Fruit fly (Drosophila melanogaster) whole organism, embryonic: ENCODE results near the gene CG43062.

Source experiments
- CG10274 ChIP-seq: fragments of 200-800 bp; sonication (Bioruptor generic); optimal IDR thresholded peaks from 3 replicates; lab custom pipeline; 2017; ENCODE audit warnings: missing biosample characterization, mild to moderate bottlenecking, missing genetic modification characterization
- CG13287 ChIP-seq: fragments of 200-800 bp; sonication (Bioruptor generic); IDR thresholded peaks from 2 replicates; pipeline ENCODE4 v1.3.6; 2022; ENCODE audit warnings: missing biosample characterization, missing genetic modification characterization; ENCODE audit not compliant: partially characterized antibody
- CG13424 ChIP-seq: fragments of 200-800 bp; sonication (Bioruptor generic); optimal IDR thresholded peaks from 2 replicates; lab custom pipeline; 2019; ENCODE audit warnings: missing biosample characterization, mild to moderate bottlenecking, missing genetic modification characterization, moderate library complexity
- CG14710 ChIP-seq: fragments of 200-800 bp; sonication (Bioruptor generic); optimal IDR thresholded peaks from 3 replicates; lab custom pipeline; 2019; ENCODE audit warnings: missing biosample characterization, mild to moderate bottlenecking, missing genetic modification characterization, moderate library complexity
- CG15479 ChIP-seq: fragments of 200-800 bp; sonication (Bioruptor generic); optimal IDR thresholded peaks from 3 replicates; lab custom pipeline; 2019; ENCODE audit warnings: missing biosample characterization, mild to moderate bottlenecking, missing genetic modification characterization, moderate library complexity
- CG17186 ChIP-seq: fragments of 200-800 bp; sonication (Bioruptor generic); optimal IDR thresholded peaks from 3 replicates; lab custom pipeline; 2017; ENCODE audit warnings: missing biosample characterization, missing genetic modification reagents, missing genetic modification characterization
- CG17385 ChIP-seq: fragments of 200-800 bp; sonication (Bioruptor generic); optimal IDR thresholded peaks from 3 replicates; lab custom pipeline; 2018; ENCODE audit warnings: missing biosample characterization, mild to moderate bottlenecking, missing genetic modification characterization
- CG17829 ChIP-seq: fragments of 200-800 bp; optimal IDR thresholded peaks from 2 replicates; lab custom pipeline; 2019; ENCODE audit warnings: missing biosample characterization, mild to moderate bottlenecking, missing genetic modification characterization, moderate library complexity
- CG17912 ChIP-seq: fragments of 200-800 bp; sonication (Bioruptor generic); optimal IDR thresholded peaks from 2 replicates; lab custom pipeline; 2018; ENCODE audit warnings: missing biosample characterization, mild to moderate bottlenecking, missing genetic modification characterization
- CG30020 ChIP-seq: fragments of 200-800 bp; optimal IDR thresholded peaks from 2 replicates; lab custom pipeline; 2019; ENCODE audit warnings: missing biosample characterization, mild to moderate bottlenecking, missing genetic modification characterization, moderate library complexity
- CG34376 ChIP-seq: fragments of 200-800 bp; sonication (Bioruptor generic); optimal IDR thresholded peaks from 2 replicates; lab custom pipeline; 2018; ENCODE audit warnings: missing biosample characterization, mild to moderate bottlenecking, missing genetic modification characterization
- CG4617 ChIP-seq: fragments of 200-800 bp; sonication (Bioruptor generic); optimal IDR thresholded peaks from 3 replicates; lab custom pipeline; 2016; ENCODE audit warnings: missing biosample characterization, missing genetic modification characterization, borderline replicate concordance
- CG4707 ChIP-seq: fragments of 200-800 bp; sonication (Bioruptor generic); optimal IDR thresholded peaks from 2 replicates; lab custom pipeline; 2018; ENCODE audit warnings: missing biosample characterization, mild to moderate bottlenecking, missing genetic modification characterization, moderate library complexity
- Chrac-16 ChIP-seq: fragments of 200-800 bp; sonication (Bioruptor generic); optimal IDR thresholded peaks from 3 replicates; lab custom pipeline; 2016; ENCODE audit warnings: missing biosample characterization, missing genetic modification characterization
- Ets65A ChIP-seq: fragments of 200-800 bp; sonication (Bioruptor generic); peaks from one replicate; lab custom pipeline; 2016; ENCODE audit warnings: missing biosample characterization, missing genetic modification characterization
- Ets97D ChIP-seq: fragments of 200-800 bp; sonication (Bioruptor generic); optimal IDR thresholded peaks from 3 replicates; lab custom pipeline; 2016; ENCODE audit warnings: missing biosample characterization, missing genetic modification characterization
- GATAe ChIP-seq: fragments of 200-800 bp; sonication (Bioruptor generic); conservative IDR thresholded peaks from 2 replicates; pipeline ENCODE4 v1.3.6; 2022; ENCODE audit warnings: missing biosample characterization, missing genetic modification characterization
- Opbp ChIP-seq: fragments of 200-800 bp; sonication (Bioruptor generic); IDR thresholded peaks from 3 replicates; pipeline ENCODE4 v1.3.6; 2022; ENCODE audit warnings: missing biosample characterization, missing genetic modification characterization; ENCODE audit not compliant: partially characterized antibody
- Poxn ChIP-seq: fragments of 200-800 bp; sonication (Bioruptor generic); IDR thresholded peaks from 2 replicates; pipeline ENCODE4 v1.3.6; 2022; ENCODE audit warnings: missing biosample characterization, missing genetic modification characterization
- Ravus ChIP-seq: fragments of 200-800 bp; sonication (Bioruptor generic); IDR thresholded peaks from 2 replicates; pipeline ENCODE4 v1.3.6; 2022; ENCODE audit warnings: missing biosample characterization, missing genetic modification characterization
- Sin3A ChIP-seq: fragments of >200 bp; optimal IDR thresholded peaks from 2 replicates; lab custom pipeline; 2018
- Sry-δ ChIP-seq: fragments of 200-800 bp; sonication (Bioruptor generic); optimal IDR thresholded peaks from 2 replicates; lab custom pipeline; 2016; ENCODE audit warnings: missing biosample characterization, missing genetic modification characterization
- Trl ChIP-seq, 3 experiments: fragments of >200 bp in 2 of 3; fragments of 200-800 bp in 1 of 3; sonication (Bioruptor generic) in 1 of 3; optimal IDR thresholded peaks; 2 replicates in 1 of 3; 3 replicates in 2 of 3; lab custom pipeline; 2016 to 2017; ENCODE audit warnings: missing biosample characterization in 1 of 3, missing genetic modification characterization in 1 of 3
- aop ChIP-seq: fragments of 200-800 bp; sonication (Bioruptor generic); IDR thresholded peaks from 2 replicates; pipeline ENCODE4 v1.3.6; 2022; ENCODE audit warnings: missing biosample characterization, missing genetic modification characterization
- ato ChIP-seq: fragments of 200-800 bp; sonication (Bioruptor generic); IDR thresholded peaks from 2 replicates; pipeline ENCODE4 v1.3.6; 2022; ENCODE audit warnings: missing biosample characterization, missing genetic modification characterization; ENCODE audit not compliant: partially characterized antibody
- bbx ChIP-seq: fragments of 200-800 bp; sonication (Bioruptor generic); IDR thresholded peaks from 2 replicates; pipeline ENCODE4 v1.3.6; 2022; ENCODE audit warnings: missing biosample characterization, missing genetic modification characterization; ENCODE audit not compliant: partially characterized antibody
- bigmax ChIP-seq: fragments of 200-800 bp; sonication (Bioruptor generic); optimal IDR thresholded peaks from 2 replicates; lab custom pipeline; 2018; ENCODE audit warnings: missing biosample characterization, mild to moderate bottlenecking, missing genetic modification characterization
- chn ChIP-seq: fragments of 200-800 bp; sonication (Bioruptor generic); optimal IDR thresholded peaks from 2 replicates; lab custom pipeline; 2016; ENCODE audit warnings: missing biosample characterization, missing genetic modification characterization
- dm ChIP-seq: fragments of 200-800 bp; sonication (Bioruptor generic); optimal IDR thresholded peaks from 3 replicates; lab custom pipeline; 2016; ENCODE audit warnings: missing biosample characterization, missing genetic modification characterization
- dpn ChIP-seq, 2 experiments: fragments of 200-800 bp; sonication (Bioruptor generic); optimal IDR thresholded peaks; 3 replicates each; lab custom pipeline; 2016; ENCODE audit warnings: missing biosample characterization in 2 of 2, missing genetic modification characterization in 2 of 2
- ewg ChIP-seq: fragments of 200-800 bp; sonication (Bioruptor generic); optimal IDR thresholded peaks from 3 replicates; lab custom pipeline; 2017; ENCODE audit warnings: mild to moderate bottlenecking, missing biosample characterization, missing genetic modification reagents, missing genetic modification characterization
- fd102C ChIP-seq: fragments of 200-800 bp; sonication (Bioruptor generic); optimal IDR thresholded peaks from 2 replicates; lab custom pipeline; 2018; ENCODE audit warnings: missing biosample characterization, mild to moderate bottlenecking, missing genetic modification characterization, moderate library complexity
- her ChIP-seq: fragments of 200-800 bp; sonication (Bioruptor generic); optimal IDR thresholded peaks from 2 replicates; lab custom pipeline; 2016; ENCODE audit warnings: missing biosample characterization, missing genetic modification characterization
- ind ChIP-seq: fragments of 200-800 bp; sonication (Bioruptor generic); optimal IDR thresholded peaks from 3 replicates; lab custom pipeline; 2016; ENCODE audit warnings: missing biosample characterization, missing genetic modification characterization
- insv ChIP-seq, 2 experiments: fragments of 200-800 bp; sonication (Bioruptor generic); optimal IDR thresholded peaks; 3 replicates each; lab custom pipeline; 2016 to 2018; ENCODE audit warnings: missing biosample characterization in 2 of 2, missing genetic modification characterization in 2 of 2
- kay ChIP-seq: fragments of 200-800 bp; sonication (Bioruptor generic); optimal IDR thresholded peaks from 2 replicates; lab custom pipeline; 2016; ENCODE audit warnings: missing biosample characterization, missing genetic modification characterization
- lab ChIP-seq: fragments of 200-800 bp; sonication (Bioruptor generic); optimal IDR thresholded peaks from 3 replicates; lab custom pipeline; 2017; ENCODE audit warnings: missing biosample characterization, missing genetic modification characterization, mild to moderate bottlenecking, moderate library complexity, missing genetic modification reagents
- maf-S ChIP-seq: fragments of 200-800 bp; sonication (Bioruptor generic); optimal IDR thresholded peaks from 2 replicates; lab custom pipeline; 2016; ENCODE audit warnings: missing biosample characterization, missing genetic modification characterization
- mld ChIP-seq: fragments of 200-800 bp; sonication (Bioruptor generic); IDR thresholded peaks from 3 replicates; pipeline ENCODE4 v1.3.6; 2022; ENCODE audit warnings: missing biosample characterization, missing genetic modification characterization; ENCODE audit not compliant: partially characterized antibody
- nmo ChIP-seq: fragments of 200-800 bp; sonication (Bioruptor generic); optimal IDR thresholded peaks from 2 replicates; lab custom pipeline; 2018; ENCODE audit warnings: missing biosample characterization, mild to moderate bottlenecking, missing genetic modification characterization, moderate library complexity
- sens ChIP-seq: fragments of 200-800 bp; sonication (Bioruptor generic); peaks from one replicate; lab custom pipeline; 2016; ENCODE audit warnings: missing biosample characterization, missing genetic modification characterization
- sna ChIP-seq: fragments of 200-800 bp; sonication (Bioruptor generic); IDR thresholded peaks from 2 replicates; pipeline ENCODE4 v1.3.6; 2022; ENCODE audit warnings: missing biosample characterization, missing genetic modification characterization; ENCODE audit not compliant: partially characterized antibody
- stwl ChIP-seq: fragments of 200-800 bp; sonication (Bioruptor generic); optimal IDR thresholded peaks from 3 replicates; lab custom pipeline; 2018; ENCODE audit warnings: missing biosample characterization, mild to moderate bottlenecking, missing genetic modification characterization, moderate library complexity
- tna ChIP-seq: fragments of 200-800 bp; sonication (Bioruptor generic); IDR thresholded peaks from 2 replicates; pipeline ENCODE4 v1.3.6; 2022; ENCODE audit warnings: missing biosample characterization, missing genetic modification characterization; ENCODE audit not compliant: partially characterized antibody
- trem ChIP-seq: fragments of 200-800 bp; optimal IDR thresholded peaks from 3 replicates; lab custom pipeline; 2019; ENCODE audit warnings: missing biosample characterization, mild to moderate bottlenecking, missing genetic modification characterization, moderate library complexity
- trh ChIP-seq: fragments of 200-800 bp; sonication (Bioruptor generic); optimal IDR thresholded peaks from 2 replicates; lab custom pipeline; 2016; ENCODE audit warnings: missing biosample characterization, missing genetic modification characterization
- tup ChIP-seq: fragments of 200-800 bp; sonication (Bioruptor generic); optimal IDR thresholded peaks from 2 replicates; lab custom pipeline; 2016; ENCODE audit warnings: missing biosample characterization, mild to moderate bottlenecking, missing genetic modification characterization, moderate library complexity
- twi ChIP-seq: fragments of 200-800 bp; optimal IDR thresholded peaks from 2 replicates; lab custom pipeline; 2019; ENCODE audit warnings: missing biosample characterization, mild to moderate bottlenecking, missing genetic modification characterization, moderate library complexity
- tx ChIP-seq: fragments of 200-800 bp; sonication (Bioruptor generic); optimal IDR thresholded peaks from 2 replicates; lab custom pipeline; 2016; ENCODE audit warnings: missing biosample characterization, missing genetic modification characterization
- wdn ChIP-seq: fragments of 200-800 bp; sonication (Bioruptor generic); IDR thresholded peaks from 2 replicates; pipeline ENCODE4 v1.3.6; 2022; ENCODE audit warnings: missing biosample characterization, missing genetic modification characterization

Gene CG43062

dm6 chr3R:11741730-11742203 lies 8.4 kb upstream of the CG43062 start, which contains the start of the genes Blm and CG14722 (continued):
- TF ChIP-seq CG13424 (no peak), CG15479 (no peak), CG17186 (GFP tag; lab: Kevin White, UChicago) (peak; percentile 57), stwl (tag; lab: Kevin White, UChicago) (peak; percentile 34), CG30020 (tag; lab: Kevin White, UChicago) (peak; percentile 45), lab (GFP tag; lab: Kevin White, UChicago) (no peak), tx (GFP tag; lab: Kevin White, UChicago) (no peak), Ets97D (peak; percentile 22), Chrac-16 (GFP tag; lab: Kevin White, UChicago) (no peak), ewg (GFP tag; lab: Kevin White, UChicago) (no peak), Sin3A (lab: Kevin White, UChicago) (peak; percentile 47), CG17829 (tag; lab: Kevin White, UChicago) (peak; percentile 25), aop (GFP tag; lab: Robert Waterston, UW) (no peak), Ravus (GFP tag; lab: Robert Waterston, UW) (no peak), CG4617 (GFP tag; lab: Kevin White, UChicago) (peak; percentile 56), maf-S (GFP tag; lab: Kevin White, UChicago) (no peak), kay (no peak), Sry-δ (GFP tag; lab: Kevin White, UChicago) (peak; percentile 43), bbx (GFP tag; lab: Robert Waterston, UW) (no peak), her (GFP tag; lab: Kevin White, UChicago) (no peak), sna (GFP tag; lab: Robert Waterston, UW) (0 out of 2 replicates have a peak, but pooled peaks have one; percentile 25), sens (GFP tag; lab: Kevin White, UChicago) (peak; percentile 63), trem (tag; lab: Kevin White, UChicago) (peak; percentile 93), chn (GFP tag; lab: Kevin White, UChicago) (no peak), trh (GFP tag; lab: Kevin White, UChicago) (no peak), bigmax (GFP tag; lab: Kevin White, UChicago) (no peak), CG10274 (GFP tag; lab: Kevin White, UChicago) (no peak), GATAe (GFP tag; lab: Robert Waterston, UW) (no peak), nmo (GFP tag; lab: Kevin White, UChicago) (peak; percentile 46), mld (GFP tag; lab: Robert Waterston, UW) (no peak), Ets65A (GFP tag; lab: Kevin White, UChicago) (peak; percentile 46), CG4707 (GFP tag; lab: Kevin White, UChicago) (no peak), ind (GFP tag; lab: Kevin White, UChicago) (no peak), CG14710 (tag; lab: Kevin White, UChicago) (peak; percentile 58), CG34376 (GFP tag; lab: Kevin White, UChicago) (peak; percentile 8), tup (GFP tag; lab: Kevin White, UChicago) (no peak), fd102C (GFP tag; lab: Kevin White, UChicago) (no peak), Opbp (GFP tag; lab: Robert Waterston, UW) (no peak), dm (GFP tag; lab: Kevin White, UChicago) (peak; percentile 83), CG17385 (GFP tag; lab: Kevin White, UChicago) (peak; percentile 94), twi (tag; lab: Kevin White, UChicago) (no peak), ato (GFP tag; lab: Robert Waterston, UW) (0 out of 2 replicates have a peak, but pooled peaks have one; percentile 11), dpn (GFP tag; optimal IDR thresholded peaks at IDR 0.05; lab: Kevin White, UChicago) (no peak), Trl (optimal IDR thresholded peaks at IDR 0.05; lab: Kevin White, UChicago) (no peak), Trl (GFP tag; optimal IDR thresholded peaks at IDR 0.05; lab: Kevin White, UChicago) (no peak), tna (GFP tag; lab: Robert Waterston, UW) (no peak), CG17912 (GFP tag; lab: Kevin White, UChicago) (no peak), CG13287 (GFP tag; lab: Robert Waterston, UW) (peak; percentile 47), insv (GFP tag; optimal IDR thresholded peaks at IDR 0.05; lab: Kevin White, UChicago) (peak in 1 of 2 experiments; percentile 19), wdn (GFP tag; lab: Robert Waterston, UW) (no peak), Poxn (GFP tag; lab: Robert Waterston, UW) (no peak)
